Fruit fly (Drosophila melanogaster): ENCODE data around the gene CG4914.
A peak's percentile ranks its signal among the peaks of the same experiment; 100 is the strongest.

Gene CG4914

dm6 chr3L:14672387-14673110 lies 5.4 kb downstream of the CG4914 start, which contains the start of the genes CG43121 and ome:
Gene CG43121, minus strand, starts transcription at chr3L:14672437.
Gene ome, plus strand, starts transcription at chr3L:14672839.
- TF ChIP-seq gl (tag; optimal IDR thresholded peaks at IDR 0.05) (peak; percentile 4), CG12605 (GFP tag; IDR thresholded peaks at IDR 0.05) (0 out of 2 replicates have a peak, but pooled peaks have one; percentile 22), CG10348 (GFP tag; IDR thresholded peaks at IDR 0.05) (no peak), D1 (tag; optimal IDR thresholded peaks at IDR 0.05) (no peak), CG17806 (tag; optimal IDR thresholded peaks at IDR 0.05) (no peak), CG13204 (GFP tag; optimal IDR thresholded peaks at IDR 0.05) (peak; percentile 51), CG9948 (tag; optimal IDR thresholded peaks at IDR 0.05) (no peak), Snoo (tag; optimal IDR thresholded peaks at IDR 0.05) (peak; percentile 16), EcR (GFP tag; optimal IDR thresholded peaks at IDR 0.05) (no peak), Pif1B (GFP tag; optimal IDR thresholded peaks at IDR 0.05) (peak; percentile 5), rn (GFP tag; IDR thresholded peaks at IDR 0.05) (no peak), CG32121 (GFP tag; IDR thresholded peaks at IDR 0.05) (peak; percentile 44), Ets98B (GFP tag; IDR thresholded peaks at IDR 0.05) (peak; percentile 46; the same call in 1 of the 2 replicates), CG14655 (GFP tag; optimal IDR thresholded peaks at IDR 0.05) (peak; percentile 42), CG4496 (GFP tag; IDR thresholded peaks at IDR 0.05) (peak; percentile 59; the same call in 2 of the 3 replicates), Pif1A (GFP tag; optimal IDR thresholded peaks at IDR 0.05) (peak; percentile 50), CG8301 (tag; optimal IDR thresholded peaks at IDR 0.05) (peak; percentile 39)

DNA sequence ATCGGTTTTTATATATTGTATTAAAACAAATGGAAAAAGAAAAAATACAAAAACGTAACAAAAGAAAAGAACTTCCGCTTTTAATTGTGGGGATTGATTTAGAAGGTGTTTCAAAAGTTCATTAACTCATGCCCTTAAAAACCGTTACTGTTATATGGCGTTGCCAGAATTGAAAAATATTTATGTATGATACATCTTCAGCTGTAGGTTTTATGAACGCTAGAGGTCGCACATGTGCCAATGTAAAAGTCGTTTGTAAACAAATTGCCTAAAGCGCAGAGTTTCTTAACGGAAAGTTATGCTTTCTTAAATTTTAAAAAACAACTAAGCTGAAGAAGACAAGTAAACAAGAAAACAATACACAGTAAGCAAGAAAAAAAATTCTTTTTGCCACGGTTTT lies 6.4 kb downstream of the CG4914 start:
- TF ChIP-seq EcR (GFP tag; optimal IDR thresholded peaks at IDR 0.05), result peak; percentile 92
- TF ChIP-seq CG15710 (tag; optimal IDR thresholded peaks at IDR 0.05), result no peak
- TF ChIP-seq D1 (tag; optimal IDR thresholded peaks at IDR 0.05), result peak; percentile 29

dm6 chr3L:14668638-14669037 lies 9.3 kb downstream of the CG4914 start:
- peak; percentile 43 for TF ChIP-seq EcR (GFP tag; optimal IDR thresholded peaks at IDR 0.05)
- TF ChIP-seq CG14655 (GFP tag; optimal IDR thresholded peaks at IDR 0.05), result no peak
- no peak for TF ChIP-seq Ets98B (GFP tag; IDR thresholded peaks at IDR 0.05)
- TF ChIP-seq Pif1B (GFP tag; optimal IDR thresholded peaks at IDR 0.05), result no peak
- TF ChIP-seq CG10348 (GFP tag; IDR thresholded peaks at IDR 0.05), result no peak
- no peak for TF ChIP-seq CG15710 (tag; optimal IDR thresholded peaks at IDR 0.05)
- no peak for TF ChIP-seq CG9948 (tag; optimal IDR thresholded peaks at IDR 0.05)

- peak; percentile 72 for TF ChIP-seq rn (GFP tag; IDR thresholded peaks at IDR 0.05)
- TF ChIP-seq CG34367 (tag; optimal IDR thresholded peaks at IDR 0.05), result peak; percentile 87
- peak; percentile 81 for TF ChIP-seq CG13204 (GFP tag; optimal IDR thresholded peaks at IDR 0.05)
- peak; percentile 73 for TF ChIP-seq Snoo (tag; optimal IDR thresholded peaks at IDR 0.05)
- TF ChIP-seq Pif1B (GFP tag; optimal IDR thresholded peaks at IDR 0.05), result peak; percentile 89
- peak; percentile 55 for TF ChIP-seq D1 (tag; optimal IDR thresholded peaks at IDR 0.05)
- TF ChIP-seq CG32121 (GFP tag; IDR thresholded peaks at IDR 0.05), result peak; percentile 66; the same call in 1 of the 2 replicates
- peak; percentile 64 for TF ChIP-seq gl (tag; optimal IDR thresholded peaks at IDR 0.05)
- TF ChIP-seq CG14655 (GFP tag; optimal IDR thresholded peaks at IDR 0.05), result peak; percentile 88
- TF ChIP-seq CG12605 (GFP tag; IDR thresholded peaks at IDR 0.05), result peak; percentile 79
- TF ChIP-seq fd96Ca (GFP tag; IDR thresholded peaks at IDR 0.05), result peak; percentile 90
- peak; percentile 89 for TF ChIP-seq CG15710 (tag; optimal IDR thresholded peaks at IDR 0.05)
- TF ChIP-seq CG17806 (tag; optimal IDR thresholded peaks at IDR 0.05), result peak; percentile 91
- TF ChIP-seq Ets98B (GFP tag; IDR thresholded peaks at IDR 0.05), result peak; percentile 84
- peak; percentile 30 for TF ChIP-seq EcR (GFP tag; optimal IDR thresholded peaks at IDR 0.05)
- peak; percentile 92 for TF ChIP-seq CG4496 (GFP tag; IDR thresholded peaks at IDR 0.05)
- TF ChIP-seq CG10348 (GFP tag; IDR thresholded peaks at IDR 0.05), result no peak
- TF ChIP-seq CG8301 (tag; optimal IDR thresholded peaks at IDR 0.05), result peak; percentile 85
- peak; percentile 94 for TF ChIP-seq Pif1A (GFP tag; optimal IDR thresholded peaks at IDR 0.05)
- peak; percentile 88 for TF ChIP-seq CG8159 (tag; optimal IDR thresholded peaks at IDR 0.05)
- TF ChIP-seq CG9948 (tag; optimal IDR thresholded peaks at IDR 0.05), result peak; percentile 79
Measured at dm6 chr3L:14665802-14666351, 12.1 kb downstream of the CG4914 start.

DNA sequence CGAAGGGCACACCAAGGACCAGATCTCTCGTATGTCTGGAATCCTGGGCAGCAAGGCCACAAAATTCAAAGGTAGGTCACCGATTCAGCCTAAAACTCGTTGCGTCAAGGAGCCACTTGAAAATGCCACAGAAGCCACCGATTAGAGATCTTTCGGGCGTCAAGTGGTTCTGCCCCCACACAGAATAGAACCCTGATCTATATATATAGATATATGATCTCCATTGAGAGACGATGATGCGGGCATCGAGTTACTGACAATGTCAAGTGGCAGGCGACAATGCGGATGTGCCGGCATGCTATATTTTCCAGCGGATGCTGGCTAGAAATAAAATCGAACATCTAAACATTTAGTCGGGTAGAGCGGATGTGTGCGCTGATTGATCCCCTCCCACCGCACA lies 13.6 kb downstream of the CG4914 start:
- TF ChIP-seq gl (tag; optimal IDR thresholded peaks at IDR 0.05), result no peak
- TF ChIP-seq CG13204 (GFP tag; optimal IDR thresholded peaks at IDR 0.05), result no peak
- no peak for TF ChIP-seq CG4496 (GFP tag; IDR thresholded peaks at IDR 0.05)
- no peak for TF ChIP-seq CG14655 (GFP tag; optimal IDR thresholded peaks at IDR 0.05)
- TF ChIP-seq CG12605 (GFP tag; IDR thresholded peaks at IDR 0.05), result no peak
- no peak for TF ChIP-seq CG15710 (tag; optimal IDR thresholded peaks at IDR 0.05)
- TF ChIP-seq fd96Ca (GFP tag; IDR thresholded peaks at IDR 0.05), result no peak
- TF ChIP-seq Pif1B (GFP tag; optimal IDR thresholded peaks at IDR 0.05), result no peak
- TF ChIP-seq Ets98B (GFP tag; IDR thresholded peaks at IDR 0.05), result no peak
- TF ChIP-seq EcR (GFP tag; optimal IDR thresholded peaks at IDR 0.05), result no peak
- TF ChIP-seq CG8301 (tag; optimal IDR thresholded peaks at IDR 0.05), result no peak
- no peak for TF ChIP-seq Snoo (tag; optimal IDR thresholded peaks at IDR 0.05)
- no peak for TF ChIP-seq CG32121 (GFP tag; IDR thresholded peaks at IDR 0.05)
- TF ChIP-seq Pif1A (GFP tag; optimal IDR thresholded peaks at IDR 0.05), result no peak
- TF ChIP-seq CG9948 (tag; optimal IDR thresholded peaks at IDR 0.05), result no peak
- no peak for TF ChIP-seq CG34367 (tag; optimal IDR thresholded peaks at IDR 0.05)
- no peak for TF ChIP-seq CG8159 (tag; optimal IDR thresholded peaks at IDR 0.05)
- TF ChIP-seq CG10348 (GFP tag; IDR thresholded peaks at IDR 0.05), result no peak
- TF ChIP-seq rn (GFP tag; IDR thresholded peaks at IDR 0.05), result no peak
